Fruit fly (Drosophila melanogaster) whole organism, embryonic: ENCODE results near the gene CG13862.

ENCODE experiments used
- Atf-2 ChIP-seq: fragments of 200-800 bp; sonication (Bioruptor generic); optimal IDR thresholded peaks from 2 replicates; lab custom pipeline; 2016; ENCODE audit warnings: missing biosample characterization, missing genetic modification characterization
- B-H2 ChIP-seq: fragments of 200-800 bp; sonication (Bioruptor generic); optimal IDR thresholded peaks from 2 replicates; lab custom pipeline; 2018; ENCODE audit warnings: missing biosample characterization, mild to moderate bottlenecking, missing genetic modification characterization
- Blimp-1 ChIP-seq: fragments of 200-800 bp; sonication (Bioruptor generic); optimal IDR thresholded peaks from 3 replicates; lab custom pipeline; 2018; ENCODE audit warnings: missing biosample characterization, missing genetic modification characterization, mild to moderate bottlenecking, moderate library complexity, missing genetic modification reagents
- CG10147 ChIP-seq: fragments of 200-800 bp; sonication (Bioruptor generic); optimal IDR thresholded peaks from 2 replicates; lab custom pipeline; 2019; ENCODE audit warnings: missing biosample characterization, mild to moderate bottlenecking, missing genetic modification characterization, moderate library complexity
- CG10366 ChIP-seq: fragments of 200-800 bp; sonication (Bioruptor generic); IDR thresholded peaks from 2 replicates; pipeline ENCODE4 v1.3.6; 2022; ENCODE audit warnings: missing biosample characterization, missing genetic modification characterization
- CG10431 ChIP-seq: fragments of 200-800 bp; sonication (Bioruptor generic); optimal IDR thresholded peaks from 3 replicates; lab custom pipeline; 2018; ENCODE audit warnings: missing biosample characterization, mild to moderate bottlenecking, missing genetic modification characterization
- CG11504 ChIP-seq: fragments of 200-800 bp; sonication (Bioruptor generic); optimal IDR thresholded peaks from 3 replicates; lab custom pipeline; 2019; ENCODE audit warnings: missing biosample characterization, mild to moderate bottlenecking, missing genetic modification characterization, moderate library complexity
- CG12219 ChIP-seq: fragments of 200-800 bp; sonication (Bioruptor generic); optimal IDR thresholded peaks from 3 replicates; lab custom pipeline; 2018; ENCODE audit warnings: missing biosample characterization, mild to moderate bottlenecking, missing genetic modification characterization
- CG1233 ChIP-seq: fragments of 200-800 bp; sonication (Bioruptor generic); optimal IDR thresholded peaks from 4 replicates; lab custom pipeline; 2018; ENCODE audit warnings: missing biosample characterization, mild to moderate bottlenecking, missing genetic modification characterization
- CG14014 ChIP-seq: fragments of 200-800 bp; sonication (Bioruptor generic); IDR thresholded peaks from 2 replicates; pipeline ENCODE4 v1.3.6; 2022; ENCODE audit warnings: missing biosample characterization, missing genetic modification characterization
- CG14667 ChIP-seq: fragments of 200-800 bp; sonication (Bioruptor generic); IDR thresholded peaks from 2 replicates; pipeline ENCODE4 v1.3.6; 2022; ENCODE audit warnings: missing biosample characterization, missing genetic modification characterization
- CG16779 ChIP-seq: fragments of 200-800 bp; sonication (Bioruptor generic); IDR thresholded peaks from 2 replicates; pipeline ENCODE4 v1.3.6; 2022; ENCODE audit warnings: missing biosample characterization, missing genetic modification characterization
- CG17912 ChIP-seq: fragments of 200-800 bp; sonication (Bioruptor generic); optimal IDR thresholded peaks from 2 replicates; lab custom pipeline; 2018; ENCODE audit warnings: missing biosample characterization, mild to moderate bottlenecking, missing genetic modification characterization
- CG18476 ChIP-seq: fragments of 200-800 bp; sonication (Bioruptor generic); optimal IDR thresholded peaks from 2 replicates; lab custom pipeline; 2016; ENCODE audit warnings: missing biosample characterization, mild to moderate bottlenecking, missing genetic modification characterization
- CG2889 ChIP-seq: fragments of 200-800 bp; sonication (Bioruptor generic); IDR thresholded peaks from 3 replicates; pipeline ENCODE4 v1.3.6; 2022; ENCODE audit warnings: missing biosample characterization, missing genetic modification characterization
- CG4424 ChIP-seq: fragments of 200-800 bp; sonication (Bioruptor generic); optimal IDR thresholded peaks from 3 replicates; lab custom pipeline; 2016; ENCODE audit warnings: missing biosample characterization, missing genetic modification characterization
- CG5180 ChIP-seq: fragments of 200-800 bp; sonication (Bioruptor generic); optimal IDR thresholded peaks from 3 replicates; lab custom pipeline; 2017; ENCODE audit warnings: missing biosample characterization, missing genetic modification characterization, mild to moderate bottlenecking, moderate library complexity, missing genetic modification reagents
- CG5245 ChIP-seq: fragments of 200-800 bp; sonication (Bioruptor generic); optimal IDR thresholded peaks from 3 replicates; lab custom pipeline; 2016; ENCODE audit warnings: missing biosample characterization, missing genetic modification characterization
- CG6683 ChIP-seq: fragments of 200-800 bp; sonication (Bioruptor generic); optimal IDR thresholded peaks from 2 replicates; lab custom pipeline; 2017; ENCODE audit warnings: missing biosample characterization, mild to moderate bottlenecking, missing genetic modification characterization, missing genetic modification reagents
- CG6854 ChIP-seq: fragments of 200-800 bp; sonication (Bioruptor generic); optimal IDR thresholded peaks from 3 replicates; lab custom pipeline; 2017; ENCODE audit warnings: missing biosample characterization, mild to moderate bottlenecking, missing genetic modification characterization
- CG8290 ChIP-seq, 3 experiments: fragments of 200-800 bp; sonication (Bioruptor generic); optimal IDR thresholded peaks; 2 replicates each; lab custom pipeline; 2016 to 2019; ENCODE audit warnings: missing biosample characterization in 3 of 3, missing genetic modification characterization in 3 of 3, mild to moderate bottlenecking in 2 of 3, moderate library complexity in 1 of 3
- CG8388 ChIP-seq: fragments of 200-800 bp; sonication (Bioruptor generic); optimal IDR thresholded peaks from 2 replicates; lab custom pipeline; 2019; ENCODE audit warnings: missing biosample characterization, mild to moderate bottlenecking, missing genetic modification characterization, moderate library complexity
- CG9817 ChIP-seq: fragments of 200-800 bp; sonication (Bioruptor generic); optimal IDR thresholded peaks from 2 replicates; lab custom pipeline; 2018; ENCODE audit warnings: missing biosample characterization, mild to moderate bottlenecking, missing genetic modification characterization, moderate library complexity
- D ChIP-seq, 2 experiments: fragments of 200-800 bp in 1 of 2; fragments of >200 bp in 1 of 2; sonication (Bioruptor generic) in 1 of 2; optimal IDR thresholded peaks; 2 replicates in 1 of 2; 3 replicates in 1 of 2; lab custom pipeline; 2017; ENCODE audit warnings: mild to moderate bottlenecking in 1 of 2, missing biosample characterization in 1 of 2, missing genetic modification characterization in 1 of 2, missing genetic modification reagents in 1 of 2
- Dip3 ChIP-seq: fragments of 200-800 bp; sonication (Bioruptor generic); optimal IDR thresholded peaks from 3 replicates; lab custom pipeline; 2016; ENCODE audit warnings: missing biosample characterization, missing genetic modification characterization
- Elba2 ChIP-seq: fragments of 200-800 bp; sonication (Bioruptor generic); optimal IDR thresholded peaks from 3 replicates; lab custom pipeline; 2016; ENCODE audit warnings: missing biosample characterization, missing genetic modification characterization
- Hmx ChIP-seq: fragments of 200-800 bp; sonication (Bioruptor generic); optimal IDR thresholded peaks from 2 replicates; lab custom pipeline; 2016; ENCODE audit warnings: missing biosample characterization, missing genetic modification characterization
- Hsf ChIP-seq: fragments of 200-800 bp; sonication (Bioruptor generic); optimal IDR thresholded peaks from 3 replicates; lab custom pipeline; 2016; ENCODE audit warnings: missing biosample characterization, missing genetic modification characterization
- NK7.1 ChIP-seq: fragments of 200-800 bp; sonication (Bioruptor generic); optimal IDR thresholded peaks from 3 replicates; lab custom pipeline; 2016; ENCODE audit warnings: missing biosample characterization, missing genetic modification characterization
- Nf-YB ChIP-seq: fragments of 200-800 bp; sonication (Bioruptor generic); optimal IDR thresholded peaks from 3 replicates; lab custom pipeline; 2019; ENCODE audit warnings: missing biosample characterization, mild to moderate bottlenecking, missing genetic modification characterization, moderate library complexity
- Optix ChIP-seq: fragments of 200-800 bp; sonication (Bioruptor generic); IDR thresholded peaks from 3 replicates; pipeline ENCODE4 v1.3.6; 2022; ENCODE audit warnings: missing biosample characterization, missing genetic modification characterization
- Sry-β ChIP-seq: fragments of 200-800 bp; sonication (Bioruptor generic); optimal IDR thresholded peaks from 2 replicates; lab custom pipeline; 2018; ENCODE audit warnings: missing biosample characterization, mild to moderate bottlenecking, missing genetic modification characterization, moderate library complexity
- Xrp1 ChIP-seq: fragments of 200-800 bp; sonication (Bioruptor generic); IDR thresholded peaks from 2 replicates; pipeline ENCODE4 v1.3.6; 2022; ENCODE audit warnings: missing biosample characterization, missing genetic modification characterization
- ase ChIP-seq: fragments of 200-800 bp; sonication (Bioruptor generic); IDR thresholded peaks from 3 replicates; pipeline ENCODE4 v1.3.6; 2022; ENCODE audit warnings: missing biosample characterization, missing genetic modification characterization
- chif ChIP-seq, 2 experiments: fragments of 200-800 bp; sonication (Bioruptor generic); optimal IDR thresholded peaks; 3 replicates each; lab custom pipeline; 2016; ENCODE audit warnings: missing biosample characterization in 2 of 2, missing genetic modification characterization in 2 of 2
- chn ChIP-seq: fragments of 200-800 bp; sonication (Bioruptor generic); optimal IDR thresholded peaks from 2 replicates; lab custom pipeline; 2016; ENCODE audit warnings: missing biosample characterization, missing genetic modification characterization
- crp ChIP-seq, 2 experiments: fragments of 200-800 bp; sonication (Bioruptor generic); optimal IDR thresholded peaks; 2 replicates in 1 of 2; 3 replicates in 1 of 2; lab custom pipeline; 2017; ENCODE audit warnings: missing biosample characterization in 2 of 2, missing genetic modification characterization in 2 of 2, mild to moderate bottlenecking in 1 of 2, moderate library complexity in 1 of 2
- fru ChIP-seq: fragments of >200 bp; optimal IDR thresholded peaks from 2 replicates; lab custom pipeline; 2017
- luna ChIP-seq: fragments of 200-800 bp; sonication (Bioruptor generic); optimal IDR thresholded peaks from 2 replicates; lab custom pipeline; 2016; ENCODE audit warnings: missing biosample characterization, missing genetic modification characterization
- pho ChIP-seq: fragments of 200-800 bp; sonication (Bioruptor generic); optimal IDR thresholded peaks from 2 replicates; lab custom pipeline; 2016; ENCODE audit warnings: missing biosample characterization, missing genetic modification characterization
- repo ChIP-seq: fragments of 200-800 bp; sonication (Bioruptor generic); optimal IDR thresholded peaks from 2 replicates; lab custom pipeline; 2016; ENCODE audit warnings: missing biosample characterization, missing genetic modification characterization
- rib ChIP-seq: fragments of 200-800 bp; sonication (Bioruptor generic); IDR thresholded peaks from 2 replicates; pipeline ENCODE4 v1.3.6; 2022; ENCODE audit warnings: missing biosample characterization, missing genetic modification characterization
- sc ChIP-seq, 3 experiments: fragments of >200 bp in 2 of 3; fragments of 200-800 bp in 1 of 3; sonication (Bioruptor generic) in 1 of 3; optimal IDR thresholded peaks; 2 replicates in 2 of 3; 3 replicates in 1 of 3; lab custom pipeline; 2017; ENCODE audit warnings: mild to moderate bottlenecking in 1 of 3, missing biosample characterization in 1 of 3, missing genetic modification characterization in 1 of 3, missing genetic modification reagents in 1 of 3
- seq ChIP-seq: fragments of 200-800 bp; sonication (Bioruptor generic); IDR thresholded peaks from 2 replicates; pipeline ENCODE4 v1.3.6; 2022; ENCODE audit warnings: missing biosample characterization, missing genetic modification characterization
- slp2 ChIP-seq: fragments of 200-800 bp; sonication (Bioruptor generic); optimal IDR thresholded peaks from 2 replicates; lab custom pipeline; 2016; ENCODE audit warnings: missing biosample characterization, missing genetic modification characterization
- so ChIP-seq: fragments of 200-800 bp; sonication (Bioruptor generic); IDR thresholded peaks from 3 replicates; pipeline ENCODE4 v1.3.6; 2022; ENCODE audit warnings: missing biosample characterization, missing genetic modification characterization
- tup ChIP-seq: fragments of 200-800 bp; sonication (Bioruptor generic); optimal IDR thresholded peaks from 2 replicates; lab custom pipeline; 2016; ENCODE audit warnings: missing biosample characterization, mild to moderate bottlenecking, missing genetic modification characterization, moderate library complexity
- zen ChIP-seq: fragments of 200-800 bp; sonication (Bioruptor generic); optimal IDR thresholded peaks from 3 replicates; lab custom pipeline; 2018; ENCODE audit warnings: missing biosample characterization, mild to moderate bottlenecking, missing genetic modification characterization, moderate library complexity
- zf30C ChIP-seq: fragments of 200-800 bp; sonication (Bioruptor generic); optimal IDR thresholded peaks from 3 replicates; lab custom pipeline; 2018; ENCODE audit warnings: missing biosample characterization, mild to moderate bottlenecking, missing genetic modification characterization

Gene CG13862

dm6 chr3R:22358810-22359209, 27.0 kb downstream of the CG13862 start (continued):
- TF ChIP-seq Atf-2 (GFP tag; lab: Kevin White, UChicago) (peak; percentile 61), CG16779 (no peak), CG8388 (GFP tag; lab: Kevin White, UChicago) (peak; percentile 37), Hsf (GFP tag; lab: Kevin White, UChicago) (peak; percentile 51), seq (GFP tag; lab: Robert Waterston, UW) (peak; percentile 54; the same call in 1 of the 2 replicates), CG1233 (GFP tag; lab: Kevin White, UChicago) (peak; percentile 83), fru (lab: Kevin White, UChicago) (no peak), CG6683 (GFP tag; lab: Kevin White, UChicago) (peak; percentile 38), CG5180 (GFP tag; lab: Kevin White, UChicago) (peak; percentile 22), Nf-YB (peak; percentile 59), pho (GFP tag; lab: Kevin White, UChicago) (no peak), slp2 (GFP tag; lab: Kevin White, UChicago) (no peak), CG9817 (tag; lab: Kevin White, UChicago) (no peak), Xrp1 (GFP tag; lab: Robert Waterston, UW) (peak; percentile 88), rib (GFP tag; lab: Robert Waterston, UW) (no peak), crp (GFP tag; optimal IDR thresholded peaks at IDR 0.05; lab: Kevin White, UChicago) (peak in 1 of 2 experiments; percentile 18), Dip3 (GFP tag; lab: Kevin White, UChicago) (no peak), CG12219 (GFP tag; lab: Kevin White, UChicago) (peak; percentile 44), CG8290 (GFP tag; optimal IDR thresholded peaks at IDR 0.05; lab: Kevin White, UChicago) (no peak), CG8290 (tag; optimal IDR thresholded peaks at IDR 0.05; lab: Kevin White, UChicago) (peak; percentile 36 to 81), Sry-β (GFP tag; lab: Kevin White, UChicago) (peak; percentile 42), chif (GFP tag; optimal IDR thresholded peaks at IDR 0.05; lab: Kevin White, UChicago) (peak; percentile 52 to 60), CG2889 (GFP tag; lab: Robert Waterston, UW) (peak; percentile 49; the same call in 1 of the 3 replicates), ase (GFP tag; lab: Robert Waterston, UW) (peak; percentile 62; the same call in 2 of the 3 replicates), zf30C (GFP tag; lab: Kevin White, UChicago) (no peak), CG5245 (GFP tag; lab: Kevin White, UChicago) (peak; percentile 80), tup (GFP tag; lab: Kevin White, UChicago) (peak; percentile 67), NK7.1 (GFP tag; lab: Kevin White, UChicago) (no peak), chn (GFP tag; lab: Kevin White, UChicago) (peak; percentile 53), CG14014 (GFP tag; lab: Robert Waterston, UW) (peak; percentile 54; the same call in 1 of the 2 replicates), zen (peak; percentile 72), Blimp-1 (peak; percentile 88), CG10366 (GFP tag; lab: Robert Waterston, UW) (peak; percentile 50), repo (GFP tag; lab: Kevin White, UChicago) (no peak), Hmx (no peak), CG10431 (GFP tag; lab: Kevin White, UChicago) (peak; percentile 46), luna (no peak), sc (optimal IDR thresholded peaks at IDR 0.05; lab: Kevin White, UChicago) (no peak), sc (GFP tag; optimal IDR thresholded peaks at IDR 0.05; lab: Kevin White, UChicago) (peak; percentile 89), so (GFP tag; lab: Robert Waterston, UW) (peak; percentile 58; the same call in 1 of the 3 replicates), B-H2 (GFP tag; lab: Kevin White, UChicago) (no peak), CG11504 (tag; lab: Kevin White, UChicago) (peak; percentile 75), CG14667 (GFP tag; lab: Robert Waterston, UW) (peak; percentile 57), Optix (GFP tag; lab: Robert Waterston, UW) (peak; percentile 60; the same call in 1 of the 3 replicates), Elba2 (no peak), CG10147 (GFP tag; lab: Kevin White, UChicago) (peak; percentile 40), D (optimal IDR thresholded peaks at IDR 0.05; lab: Kevin White, UChicago) (no peak), D (GFP tag; optimal IDR thresholded peaks at IDR 0.05; lab: Kevin White, UChicago) (peak; percentile 82), CG4424 (peak; percentile 73), CG17912 (no peak), CG6854 (GFP tag; lab: Kevin White, UChicago) (no peak), CG18476 (GFP tag; lab: Kevin White, UChicago) (peak; percentile 84)
